Worm (Caenorhabditis elegans) whole organism, young adult: ENCODE results near the gene T05A12.3.

Experiments
- B0261.1 ChIP-seq: sonication (generic microtip); optimal IDR thresholded peaks from 2 replicates; lab custom pipeline; 2016; ENCODE audit warnings: mild to moderate bottlenecking, missing genetic modification characterization, moderate library complexity, missing compliant biosample characterization
- B0336.3 ChIP-seq: fragments of 200-800 bp; sonication (Bioruptor generic); IDR thresholded peaks from 2 replicates; pipeline ENCODE4 v1.3.6; 2022; ENCODE audit warnings: missing genetic modification characterization, missing compliant biosample characterization
- C17E4.6 ChIP-seq: fragments of 200-800 bp; sonication (Bioruptor generic); IDR thresholded peaks from 2 replicates; pipeline ENCODE4 v1.3.6; 2022; ENCODE audit warnings: missing genetic modification reagents, missing genetic modification characterization, missing compliant biosample characterization
- F33H1.4 ChIP-seq: fragments of 200-800 bp; sonication (Bioruptor generic); IDR thresholded peaks from 2 replicates; pipeline ENCODE4 v1.3.6; 2022; ENCODE audit warnings: missing genetic modification reagents, missing genetic modification characterization, missing compliant biosample characterization
- F37B4.10 ChIP-seq: fragments of 200-800 bp; sonication (Bioruptor generic); IDR thresholded peaks from 2 replicates; pipeline ENCODE4 v1.3.6; 2022; ENCODE audit warnings: missing genetic modification characterization, missing compliant biosample characterization
- F49E8.2 ChIP-seq: sonication (generic microtip); optimal IDR thresholded peaks from 3 replicates; lab custom pipeline; 2017; ENCODE audit warnings: missing genetic modification characterization, mild to moderate bottlenecking, missing compliant biosample characterization, antibody characterized with exemption, moderate library complexity; ENCODE audit not compliant: insufficient read depth
- F52B5.7 ChIP-seq: sonication (generic microtip); optimal IDR thresholded peaks from 2 replicates; lab custom pipeline; 2016; ENCODE audit warnings: mild to moderate bottlenecking, missing genetic modification characterization, missing compliant biosample characterization
- K12H6.12 ChIP-seq: fragments of 200-800 bp; sonication (Bioruptor generic); optimal IDR thresholded peaks from 2 replicates; lab custom pipeline; 2018; ENCODE audit warnings: mild to moderate bottlenecking, missing genetic modification characterization, missing compliant biosample characterization
- Y53F4B.3 ChIP-seq: fragments of 200-800 bp; sonication (Bioruptor generic); IDR thresholded peaks from 2 replicates; pipeline ENCODE4 v1.3.6; 2022; ENCODE audit warnings: missing genetic modification reagents, missing genetic modification characterization, missing compliant biosample characterization
- Y56A3A.18 ChIP-seq: fragments of 200-800 bp; sonication (Bioruptor generic); IDR thresholded peaks from 2 replicates; pipeline ENCODE4 v1.3.6; 2022; ENCODE audit warnings: missing genetic modification reagents, missing genetic modification characterization, missing compliant biosample characterization
- Y67H2A.10 ChIP-seq: fragments of 200-800 bp; sonication (Bioruptor generic); conservative IDR thresholded peaks from 2 replicates; pipeline ENCODE4 v1.3.6; 2022; ENCODE audit warnings: missing genetic modification reagents, missing genetic modification characterization, missing compliant biosample characterization
- Y95B8A.8 ChIP-seq: fragments of 200-800 bp; sonication (Bioruptor generic); IDR thresholded peaks from 2 replicates; pipeline ENCODE4 v1.3.6; 2022; ENCODE audit warnings: missing genetic modification reagents, missing genetic modification characterization, missing compliant biosample characterization
- ZK185.1 ChIP-seq: sonication (generic microtip); optimal IDR thresholded peaks from 2 replicates; lab custom pipeline; 2016; ENCODE audit warnings: mild to moderate bottlenecking, missing genetic modification characterization, missing compliant biosample characterization; ENCODE audit not compliant: poor library complexity, severe bottlenecking
- aptf-3 ChIP-seq: fragments of 200-800 bp; sonication (Bioruptor generic); IDR thresholded peaks from 2 replicates; pipeline ENCODE4 v1.3.6; 2022; ENCODE audit warnings: missing genetic modification characterization, missing compliant biosample characterization
- atf-7 ChIP-seq: sonication (generic microtip); optimal IDR thresholded peaks from 2 replicates; lab custom pipeline; 2017; ENCODE audit warnings: mild to moderate bottlenecking, missing genetic modification characterization, missing compliant biosample characterization
- attf-5 ChIP-seq: fragments of 200-800 bp; sonication (Bioruptor generic); optimal IDR thresholded peaks from 2 replicates; lab custom pipeline; 2018; ENCODE audit warnings: mild to moderate bottlenecking, missing genetic modification characterization, missing compliant biosample characterization
- attf-6 ChIP-seq: fragments of 200-800 bp; sonication (Bioruptor generic); IDR thresholded peaks from 2 replicates; pipeline ENCODE4 v1.3.6; 2022; ENCODE audit warnings: missing genetic modification reagents, missing genetic modification characterization, missing compliant biosample characterization
- bed-1 ChIP-seq: fragments of 200-800 bp; sonication (Bioruptor generic); IDR thresholded peaks from 2 replicates; pipeline ENCODE4 v1.3.6; 2022; ENCODE audit warnings: missing genetic modification reagents, missing genetic modification characterization, missing compliant biosample characterization
- ccch-3 ChIP-seq: fragments of 200-800 bp; sonication (Bioruptor generic); optimal IDR thresholded peaks from 2 replicates; lab custom pipeline; 2018; ENCODE audit warnings: mild to moderate bottlenecking, missing genetic modification characterization, missing compliant biosample characterization
- chd-7 ChIP-seq: sonication (generic microtip); optimal IDR thresholded peaks from 2 replicates; lab custom pipeline; 2016; ENCODE audit warnings: mild to moderate bottlenecking, missing genetic modification characterization, moderate library complexity, missing compliant biosample characterization
- die-1 ChIP-seq: sonication (generic microtip); optimal IDR thresholded peaks from 2 replicates; lab custom pipeline; 2016; ENCODE audit warnings: missing genotype, mild to moderate bottlenecking, missing genetic modification characterization, missing compliant biosample characterization
- dox-1 ChIP-seq: fragments of 200-800 bp; sonication (Bioruptor generic); IDR thresholded peaks from 2 replicates; pipeline ENCODE4 v1.3.6; 2022; ENCODE audit warnings: missing genetic modification reagents, missing genetic modification characterization, missing compliant biosample characterization
- efl-1 ChIP-seq: fragments of 150-350 bp; optimal IDR thresholded peaks from 2 replicates; lab custom pipeline; 2014; ENCODE audit warnings: missing biosample characterization, missing genetic modification reagents, missing genetic modification characterization
- egl-18 ChIP-seq: fragments of 200-800 bp; sonication (Bioruptor generic); IDR thresholded peaks from 2 replicates; pipeline ENCODE4 v1.3.6; 2022; ENCODE audit warnings: missing genetic modification reagents, missing genetic modification characterization, missing compliant biosample characterization
- ekl-4 ChIP-seq: fragments of 200-800 bp; sonication (Bioruptor generic); IDR thresholded peaks from 2 replicates; pipeline ENCODE4 v1.3.6; 2022; ENCODE audit warnings: missing genetic modification reagents, missing genetic modification characterization, missing compliant biosample characterization
- hmg-1.2 ChIP-seq: fragments of 200-800 bp; sonication (Bioruptor generic); IDR thresholded peaks from 2 replicates; pipeline ENCODE4 v1.3.6; 2022; ENCODE audit warnings: missing genetic modification reagents, missing genetic modification characterization, missing compliant biosample characterization
- hrde-1 ChIP-seq: sonication (generic microtip); optimal IDR thresholded peaks from 2 replicates; lab custom pipeline; 2016; ENCODE audit warnings: missing genetic modification characterization, mild to moderate bottlenecking, missing compliant biosample characterization, moderate library complexity, missing genotype, missing genetic modification reagents, borderline replicate concordance
- lin-26 ChIP-seq: fragments of 200-800 bp; sonication (Bioruptor generic); IDR thresholded peaks from 2 replicates; pipeline ENCODE4 v1.3.6; 2022; ENCODE audit warnings: missing genetic modification reagents, missing genetic modification characterization, missing compliant biosample characterization
- lin-54 ChIP-seq: fragments of 200-800 bp; sonication (Bioruptor generic); optimal IDR thresholded peaks from 2 replicates; lab custom pipeline; 2018; ENCODE audit warnings: mild to moderate bottlenecking, missing genetic modification characterization, missing compliant biosample characterization
- lir-1 ChIP-seq: fragments of 200-800 bp; sonication (Bioruptor generic); conservative IDR thresholded peaks from 2 replicates; pipeline ENCODE4 v1.3.6; 2022; ENCODE audit warnings: missing genetic modification reagents, missing genetic modification characterization, missing compliant biosample characterization
- lsl-1 ChIP-seq: fragments of 200-800 bp; sonication (Bioruptor generic); optimal IDR thresholded peaks from 2 replicates; lab custom pipeline; 2018; ENCODE audit warnings: mild to moderate bottlenecking, missing genetic modification characterization, moderate library complexity, missing compliant biosample characterization
- lsy-27 ChIP-seq: sonication (generic microtip); optimal IDR thresholded peaks from 2 replicates; lab custom pipeline; 2017; ENCODE audit warnings: missing genetic modification characterization, mild to moderate bottlenecking, missing compliant biosample characterization, antibody characterized with exemption, missing genotype, borderline replicate concordance; ENCODE audit not compliant: insufficient read depth
- madf-8 ChIP-seq: fragments of 200-800 bp; sonication (Bioruptor generic); conservative IDR thresholded peaks from 2 replicates; pipeline ENCODE4 v1.3.6; 2022; ENCODE audit warnings: missing genetic modification reagents, missing genetic modification characterization, missing compliant biosample characterization
- mel-28 ChIP-seq: sonication (generic microtip); optimal IDR thresholded peaks from 2 replicates; lab custom pipeline; 2016; ENCODE audit warnings: borderline replicate concordance, mild to moderate bottlenecking, missing genetic modification characterization, missing compliant biosample characterization
- mxl-1 ChIP-seq: sonication (generic microtip); optimal IDR thresholded peaks from 2 replicates; lab custom pipeline; 2016; ENCODE audit warnings: missing genetic modification characterization, missing compliant biosample characterization
- nhr-90 ChIP-seq: sonication (generic microtip); optimal IDR thresholded peaks from 2 replicates; lab custom pipeline; 2016; ENCODE audit warnings: missing genotype, mild to moderate bottlenecking, missing genetic modification characterization, missing compliant biosample characterization
- rcor-1 ChIP-seq: fragments of 200-800 bp; sonication (Bioruptor generic); IDR thresholded peaks from 2 replicates; pipeline ENCODE4 v1.3.6; 2022; ENCODE audit warnings: missing genetic modification reagents, missing genetic modification characterization, missing compliant biosample characterization
- repo-1 ChIP-seq: sonication (generic microtip); optimal IDR thresholded peaks from 2 replicates; lab custom pipeline; 2017; ENCODE audit warnings: mild to moderate bottlenecking, missing genetic modification characterization, missing compliant biosample characterization
- rpc-1 ChIP-seq, 2 experiments: fragments of 150-350 bp in 1 of 2; sonication (generic microtip) in 1 of 2; optimal IDR thresholded peaks; 2 replicates each; lab custom pipeline; 2014 to 2018; ENCODE audit warnings: missing biosample characterization in 1 of 2, missing genetic modification characterization in 1 of 2, missing genetic modification reagents in 1 of 2, missing genotype in 1 of 2
- snpc-1.3 ChIP-seq: sonication (generic microtip); optimal IDR thresholded peaks from 2 replicates; lab custom pipeline; 2017; ENCODE audit warnings: missing genetic modification characterization, mild to moderate bottlenecking, missing compliant biosample characterization, antibody characterized with exemption, moderate library complexity, missing genotype, missing genetic modification reagents; ENCODE audit not compliant: insufficient read depth
- snpc-3.4 ChIP-seq: sonication (generic microtip); optimal IDR thresholded peaks from 2 replicates; lab custom pipeline; 2017; ENCODE audit warnings: missing genetic modification characterization, mild to moderate bottlenecking, missing compliant biosample characterization, antibody characterized with exemption, moderate library complexity, missing genotype, missing genetic modification reagents
- tbx-9 ChIP-seq: sonication (generic microtip); optimal IDR thresholded peaks from 2 replicates; lab custom pipeline; 2016; ENCODE audit warnings: borderline replicate concordance, missing genetic modification characterization, inconsistent platforms, missing compliant biosample characterization
- xnd-1 ChIP-seq: sonication (generic microtip); optimal IDR thresholded peaks from 2 replicates; lab custom pipeline; 2016; ENCODE audit warnings: missing genotype, missing genetic modification reagents, missing genetic modification characterization, missing compliant biosample characterization
- zfh-2 ChIP-seq: fragments of 200-800 bp; sonication (Bioruptor generic); conservative IDR thresholded peaks from 2 replicates; pipeline ENCODE4 v1.3.6; 2022; ENCODE audit warnings: missing genetic modification reagents, missing genetic modification characterization, missing compliant biosample characterization
- ztf-22 ChIP-seq: fragments of 200-800 bp; sonication (Bioruptor generic); optimal IDR thresholded peaks from 2 replicates; lab custom pipeline; 2018; ENCODE audit warnings: mild to moderate bottlenecking, missing genetic modification characterization, moderate library complexity, missing compliant biosample characterization
- ztf-3 ChIP-seq: fragments of 200-800 bp; sonication (Bioruptor generic); optimal IDR thresholded peaks from 2 replicates; lab custom pipeline; 2018; ENCODE audit warnings: mild to moderate bottlenecking, missing genetic modification characterization, missing compliant biosample characterization

The T05A12.3 gene

ce11 chrIV:6852727-6853126, 34.7 kb downstream of the T05A12.3 start:
- TF ChIP-seq lsy-27 (tag; lab: Kevin White, UChicago) = no peak
- no peak for TF ChIP-seq ccch-3 (GFP tag; lab: Kevin White, UChicago)
- no peak for TF ChIP-seq hmg-1.2
- no peak for TF ChIP-seq C17E4.6
- TF ChIP-seq zfh-2 (GFP tag; lab: Robert Waterston, UW) = no peak
- TF ChIP-seq hrde-1 (tag; lab: Kevin White, UChicago) = no peak

DNA sequence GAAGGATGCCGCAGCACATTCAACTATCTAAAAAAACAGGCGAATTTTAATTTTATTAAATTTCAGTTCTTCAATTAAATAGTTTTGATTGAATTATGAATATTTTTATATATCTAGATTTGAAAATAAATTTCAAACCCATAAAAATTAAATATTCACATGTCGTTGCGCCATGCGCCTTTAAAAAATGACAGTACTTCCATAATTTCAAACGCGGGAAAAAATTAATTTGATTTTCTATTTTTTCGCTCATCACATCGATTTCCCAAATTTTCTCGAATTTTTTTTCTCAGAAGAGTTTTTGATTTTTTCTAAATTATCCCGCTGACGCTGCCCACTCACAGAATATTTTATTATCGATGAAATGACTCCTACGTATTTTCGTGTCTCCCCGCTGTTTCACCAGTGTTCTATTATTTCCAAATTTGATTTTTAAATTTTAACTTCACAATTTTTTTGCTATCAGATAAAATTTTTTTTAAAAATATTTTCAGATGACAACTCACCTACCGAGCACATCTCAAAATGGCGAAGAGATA, 44.9 kb downstream of the T05A12.3 start, which contains the start of gene lip-1:
TSS of gene lip-1 (plus strand) at position 489 of the 539 bp plus-strand sequence.
- no peak for TF ChIP-seq mxl-1 (tag; lab: Kevin White, UChicago)
- peak; percentile 82 for TF ChIP-seq Y95B8A.8 (GFP tag; lab: Robert Waterston, UW)
- peak; percentile 94 for TF ChIP-seq madf-8 (GFP tag; lab: Robert Waterston, UW)
- TF ChIP-seq lin-54 (GFP tag; lab: Kevin White, UChicago) = peak; percentile 50
- no peak for TF ChIP-seq ztf-3
- no peak for TF ChIP-seq F37B4.10 (GFP tag; lab: Robert Waterston, UW)
- no peak for TF ChIP-seq attf-5 (GFP tag; lab: Kevin White, UChicago)
- no peak for TF ChIP-seq C17E4.6
- TF ChIP-seq lsl-1 (GFP tag; lab: Kevin White, UChicago) = peak; percentile 90
- peak; percentile 93 for TF ChIP-seq efl-1 (GFP tag; lab: Kevin White, UChicago)
- TF ChIP-seq repo-1 = no peak
- no peak for TF ChIP-seq snpc-1.3 (tag; lab: Kevin White, UChicago)
- TF ChIP-seq egl-18 (GFP tag; lab: Robert Waterston, UW) = no peak
- no peak for TF ChIP-seq K12H6.12 (tag; lab: Kevin White, UChicago)
- peak; percentile 69 for TF ChIP-seq xnd-1 (tag; lab: Kevin White, UChicago)
- no peak for TF ChIP-seq mel-28 (tag; lab: Kevin White, UChicago)
- TF ChIP-seq rcor-1 (GFP tag; lab: Robert Waterston, UW) = no peak
- peak; percentile 22 for TF ChIP-seq snpc-3.4 (tag; lab: Kevin White, UChicago)
- no peak for TF ChIP-seq rpc-1 (optimal IDR thresholded peaks at IDR 0.05; lab: Kevin White, UChicago)
- TF ChIP-seq rpc-1 (tag; optimal IDR thresholded peaks at IDR 0.05; lab: Kevin White, UChicago) = no peak
- TF ChIP-seq tbx-9 = no peak
- TF ChIP-seq Y56A3A.18 = no peak
- no peak for TF ChIP-seq B0336.3 (GFP tag; lab: Robert Waterston, UW)
- TF ChIP-seq ZK185.1 = no peak
- TF ChIP-seq nhr-90 (tag; lab: Kevin White, UChicago) = no peak
- no peak for TF ChIP-seq F52B5.7
- no peak for TF ChIP-seq atf-7 (tag; lab: Kevin White, UChicago)
- TF ChIP-seq Y53F4B.3 = no peak
- TF ChIP-seq bed-1 (GFP tag; lab: Robert Waterston, UW) = no peak
- TF ChIP-seq F49E8.2 (tag; lab: Kevin White, UChicago) = peak; percentile 23
- no peak for TF ChIP-seq ekl-4 (GFP tag; lab: Robert Waterston, UW)
- TF ChIP-seq lin-26 (GFP tag; lab: Robert Waterston, UW) = no peak
- TF ChIP-seq Y67H2A.10 (GFP tag; lab: Robert Waterston, UW) = no peak
- TF ChIP-seq ztf-22 (GFP tag; lab: Kevin White, UChicago) = no peak
- TF ChIP-seq chd-7 (tag; lab: Kevin White, UChicago) = no peak
- no peak for TF ChIP-seq die-1
- TF ChIP-seq aptf-3 (GFP tag; lab: Robert Waterston, UW) = no peak
- no peak; the same call in 1 of the 2 replicates for TF ChIP-seq dox-1
- TF ChIP-seq lir-1 (GFP tag; lab: Robert Waterston, UW) = no peak
- TF ChIP-seq F33H1.4 (GFP tag; lab: Robert Waterston, UW) = peak; percentile 72
- no peak for TF ChIP-seq B0261.1 (tag; lab: Kevin White, UChicago)
- TF ChIP-seq attf-6 (GFP tag; lab: Robert Waterston, UW) = no peak
